Worm (Caenorhabditis elegans): ENCODE results near the gene metl-6.

metl-6 gene

ce11 chrIII:3935808-3936207, 14.3 kb upstream of the metl-6 start, which contains the start of gene npl-10:
Gene npl-10 (minus strand): TSS chrIII:3935908.
- no peak for TF ChIP-seq him-1 (tag; optimal IDR thresholded peaks at IDR 0.05)
- no peak for TF ChIP-seq dao-5 (tag; optimal IDR thresholded peaks at IDR 0.05)

ce11 chrIII:3931423-3931822, 9.9 kb upstream of the metl-6 start, which contains the start of gene F37A8.2:
Gene F37A8.2 (minus strand): TSS chrIII:3931523.
- TF ChIP-seq dao-5 (tag; optimal IDR thresholded peaks at IDR 0.05) (no peak), him-1 (tag; optimal IDR thresholded peaks at IDR 0.05) (no peak), W03F9.2 (tag; optimal IDR thresholded peaks at IDR 0.05) (no peak)

- TF ChIP-seq dao-5 (tag; optimal IDR thresholded peaks at IDR 0.05) (no peak), him-1 (tag; optimal IDR thresholded peaks at IDR 0.05) (no peak), W03F9.2 (tag; optimal IDR thresholded peaks at IDR 0.05) (no peak)
Observed at ce11 chrIII:3928136-3928535, 6.6 kb upstream of the metl-6 start, which contains the start of gene F37A8.1. Gene F37A8.1 (plus strand): TSS chrIII:3928436.

- TF ChIP-seq W03F9.2 (tag; optimal IDR thresholded peaks at IDR 0.05): no peak
- TF ChIP-seq dao-5 (tag; optimal IDR thresholded peaks at IDR 0.05): no peak
- no peak for TF ChIP-seq him-1 (tag; optimal IDR thresholded peaks at IDR 0.05)
Observed at ce11 chrIII:3927450-3927849, 5.9 kb upstream of the metl-6 start.

- TF ChIP-seq him-1 (tag; optimal IDR thresholded peaks at IDR 0.05): no peak
Observed at ce11 chrIII:3926801-3927200, 5.3 kb upstream of the metl-6 start.

- TF ChIP-seq dao-5 (tag; optimal IDR thresholded peaks at IDR 0.05): no peak
- TF ChIP-seq him-1 (tag; optimal IDR thresholded peaks at IDR 0.05): no peak
- no peak for TF ChIP-seq W03F9.2 (tag; optimal IDR thresholded peaks at IDR 0.05)
Observed at ce11 chrIII:3926116-3926515, 4.6 kb upstream of the metl-6 start, which contains the start of gene ZK1058.9. Gene ZK1058.9 (minus strand): TSS chrIII:3926216.

ce11 chrIII:3918569-3918968, 2.9 kb downstream of the metl-6 start, which contains the start of gene ZK1058.3:
Gene ZK1058.3 (plus strand): TSS chrIII:3918869.
- TF ChIP-seq W03F9.2 (tag; optimal IDR thresholded peaks at IDR 0.05) (no peak), him-1 (tag; optimal IDR thresholded peaks at IDR 0.05) (no peak), dao-5 (tag; optimal IDR thresholded peaks at IDR 0.05) (no peak)

- TF ChIP-seq W03F9.2 (tag; optimal IDR thresholded peaks at IDR 0.05) (peak; percentile 85), dao-5 (tag; optimal IDR thresholded peaks at IDR 0.05) (no peak)
Observed at ce11 chrIII:3916624-3917023, 4.9 kb downstream of the metl-6 start, which contains the start of gene ccdc-47. Gene ccdc-47 (plus strand): TSS chrIII:3916967.

- TF ChIP-seq W03F9.2 (tag; optimal IDR thresholded peaks at IDR 0.05) (no peak), dao-5 (tag; optimal IDR thresholded peaks at IDR 0.05) (no peak), him-1 (tag; optimal IDR thresholded peaks at IDR 0.05) (no peak)
Observed at ce11 chrIII:3915705-3916104, 5.8 kb downstream of the metl-6 start.

ce11 chrIII:3914836-3915235, 6.7 kb downstream of the metl-6 start:
- TF ChIP-seq him-1 (tag; optimal IDR thresholded peaks at IDR 0.05) (no peak), dao-5 (tag; optimal IDR thresholded peaks at IDR 0.05) (no peak), W03F9.2 (tag; optimal IDR thresholded peaks at IDR 0.05) (no peak)

ce11 chrIII:3914049-3914448, 7.5 kb downstream of the metl-6 start, which contains the start of gene pat-3:
Gene pat-3 (minus strand): TSS chrIII:3914149.
- no peak for TF ChIP-seq dao-5 (tag; optimal IDR thresholded peaks at IDR 0.05)
- TF ChIP-seq W03F9.2 (tag; optimal IDR thresholded peaks at IDR 0.05): no peak
- no peak for TF ChIP-seq him-1 (tag; optimal IDR thresholded peaks at IDR 0.05)

ce11 chrIII:3908205-3908604, 13.3 kb downstream of the metl-6 start:
- no peak for TF ChIP-seq him-1 (tag; optimal IDR thresholded peaks at IDR 0.05)
- TF ChIP-seq dao-5 (tag; optimal IDR thresholded peaks at IDR 0.05): no peak
- peak; percentile 25 for TF ChIP-seq W03F9.2 (tag; optimal IDR thresholded peaks at IDR 0.05)

ce11 chrIII:3907587-3907986, 13.9 kb downstream of the metl-6 start, which contains the start of gene mmcm-1:
Gene mmcm-1 (minus strand): TSS chrIII:3907687.
- TF ChIP-seq dao-5 (tag; optimal IDR thresholded peaks at IDR 0.05) (no peak), W03F9.2 (tag; optimal IDR thresholded peaks at IDR 0.05) (no peak), him-1 (tag; optimal IDR thresholded peaks at IDR 0.05) (no peak)

ce11 chrIII:3906481-3906880, 15.0 kb downstream of the metl-6 start:
- no peak for TF ChIP-seq dao-5 (tag; optimal IDR thresholded peaks at IDR 0.05)
- TF ChIP-seq W03F9.2 (tag; optimal IDR thresholded peaks at IDR 0.05): no peak
- no peak for TF ChIP-seq him-1 (tag; optimal IDR thresholded peaks at IDR 0.05)

ce11 chrIII:3902588-3903325, 18.8 kb downstream of the metl-6 start:
- TF ChIP-seq him-1 (tag; optimal IDR thresholded peaks at IDR 0.05): no peak
- no peak for TF ChIP-seq dao-5 (tag; optimal IDR thresholded peaks at IDR 0.05)
- TF ChIP-seq W03F9.2 (tag; optimal IDR thresholded peaks at IDR 0.05): no peak

Data from whole organism, L4/young adult.